Fruit fly (Drosophila melanogaster) whole organism, embryonic: Measurements from ENCODE around the gene Sf3b1.
A peak's percentile ranks its signal among the peaks of the same experiment; 100 is the strongest.

ENCODE experiments used
- Aef1 ChIP-seq: fragments of 200-800 bp; sonication (Bioruptor generic); IDR thresholded peaks from 3 replicates; pipeline ENCODE4 v1.3.6; 2022; ENCODE audit warnings: missing biosample characterization, missing genetic modification characterization
- Atf-2 ChIP-seq: fragments of 200-800 bp; sonication (Bioruptor generic); optimal IDR thresholded peaks from 2 replicates; lab custom pipeline; 2016; ENCODE audit warnings: missing biosample characterization, missing genetic modification characterization
- CG10147 ChIP-seq: fragments of 200-800 bp; sonication (Bioruptor generic); optimal IDR thresholded peaks from 2 replicates; lab custom pipeline; 2019; ENCODE audit warnings: missing biosample characterization, mild to moderate bottlenecking, missing genetic modification characterization, moderate library complexity
- CG11085 ChIP-seq: fragments of 200-800 bp; sonication (Bioruptor generic); IDR thresholded peaks from 2 replicates; pipeline ENCODE4 v1.3.6; 2022; ENCODE audit warnings: missing biosample characterization, missing genetic modification characterization
- CG12071 ChIP-seq: fragments of 200-800 bp; sonication (Bioruptor generic); optimal IDR thresholded peaks from 3 replicates; lab custom pipeline; 2018; ENCODE audit warnings: missing biosample characterization, mild to moderate bottlenecking, missing genetic modification characterization
- CG12769 ChIP-seq: fragments of 200-800 bp; sonication (Bioruptor generic); optimal IDR thresholded peaks from 2 replicates; lab custom pipeline; 2019; ENCODE audit warnings: missing biosample characterization, mild to moderate bottlenecking, missing genetic modification characterization, moderate library complexity
- CG1603 ChIP-seq: fragments of 200-800 bp; sonication (Bioruptor generic); optimal IDR thresholded peaks from 2 replicates; lab custom pipeline; 2019; ENCODE audit warnings: missing biosample characterization, mild to moderate bottlenecking, missing genetic modification characterization, moderate library complexity
- CG1792 ChIP-seq: fragments of 200-800 bp; sonication (Bioruptor generic); optimal IDR thresholded peaks from 2 replicates; lab custom pipeline; 2016; ENCODE audit warnings: missing biosample characterization, missing genetic modification characterization
- CG18476 ChIP-seq: fragments of 200-800 bp; sonication (Bioruptor generic); optimal IDR thresholded peaks from 2 replicates; lab custom pipeline; 2016; ENCODE audit warnings: missing biosample characterization, mild to moderate bottlenecking, missing genetic modification characterization
- CG2116 ChIP-seq: fragments of 200-800 bp; sonication (Bioruptor generic); optimal IDR thresholded peaks from 3 replicates; lab custom pipeline; 2018; ENCODE audit warnings: missing biosample characterization, mild to moderate bottlenecking, missing genetic modification characterization
- CG3163 ChIP-seq: fragments of 200-800 bp; sonication (Bioruptor generic); optimal IDR thresholded peaks from 3 replicates; lab custom pipeline; 2016; ENCODE audit warnings: missing biosample characterization, missing genetic modification characterization
- CG3407 ChIP-seq: fragments of 200-800 bp; sonication (Bioruptor generic); optimal IDR thresholded peaks from 2 replicates; lab custom pipeline; 2018; ENCODE audit warnings: missing biosample characterization, mild to moderate bottlenecking, missing genetic modification characterization
- CG5180 ChIP-seq: fragments of 200-800 bp; sonication (Bioruptor generic); optimal IDR thresholded peaks from 3 replicates; lab custom pipeline; 2017; ENCODE audit warnings: missing biosample characterization, missing genetic modification characterization, mild to moderate bottlenecking, moderate library complexity, missing genetic modification reagents
- CG8478 ChIP-seq: fragments of >200 bp; optimal IDR thresholded peaks from 2 replicates; lab custom pipeline; 2018
- CHES-1-like ChIP-seq: fragments of 200-800 bp; sonication (Bioruptor generic); optimal IDR thresholded peaks from 2 replicates; lab custom pipeline; 2016; ENCODE audit warnings: missing biosample characterization, missing genetic modification characterization
- CoRest ChIP-seq: fragments of 200-800 bp; sonication (Bioruptor generic); optimal IDR thresholded peaks from 3 replicates; lab custom pipeline; 2018; ENCODE audit warnings: missing biosample characterization, mild to moderate bottlenecking, missing genetic modification characterization, moderate library complexity
- CrebB ChIP-seq: fragments of 200-800 bp; sonication (Bioruptor generic); optimal IDR thresholded peaks from 3 replicates; lab custom pipeline; 2018; ENCODE audit warnings: missing biosample characterization, mild to moderate bottlenecking, missing genetic modification characterization
- Dfd ChIP-seq, 2 experiments: fragments of >200 bp; optimal IDR thresholded peaks; 2 replicates each; lab custom pipeline; 2017; ENCODE audit warnings: missing biosample characterization in 2 of 2, missing genetic modification characterization in 2 of 2
- Fer3 ChIP-seq: fragments of 200-800 bp; sonication (Bioruptor generic); optimal IDR thresholded peaks from 2 replicates; lab custom pipeline; 2018; ENCODE audit warnings: missing biosample characterization, mild to moderate bottlenecking, missing genetic modification characterization, moderate library complexity
- HLH4C ChIP-seq: fragments of 200-800 bp; sonication (Bioruptor generic); IDR thresholded peaks from 3 replicates; pipeline ENCODE4 v1.3.6; 2022; ENCODE audit warnings: missing biosample characterization, missing genetic modification characterization; ENCODE audit not compliant: partially characterized antibody
- Hmx ChIP-seq: fragments of 200-800 bp; sonication (Bioruptor generic); optimal IDR thresholded peaks from 2 replicates; lab custom pipeline; 2016; ENCODE audit warnings: missing biosample characterization, missing genetic modification characterization
- Hr3 ChIP-seq: fragments of 200-800 bp; sonication (Bioruptor generic); optimal IDR thresholded peaks from 3 replicates; lab custom pipeline; 2016; ENCODE audit warnings: missing biosample characterization, missing genetic modification characterization
- Hsf ChIP-seq: fragments of 200-800 bp; sonication (Bioruptor generic); optimal IDR thresholded peaks from 3 replicates; lab custom pipeline; 2016; ENCODE audit warnings: missing biosample characterization, missing genetic modification characterization
- Med ChIP-seq: fragments of 200-800 bp; sonication (Bioruptor generic); peaks from one replicate; lab custom pipeline; 2016; ENCODE audit warnings: missing biosample characterization, missing genetic modification characterization, mild to moderate bottlenecking, inconsistent platforms, moderate library complexity
- Nf-YA ChIP-seq: fragments of 200-800 bp; sonication (Bioruptor generic); IDR thresholded peaks from 2 replicates; pipeline ENCODE4 v1.3.6; 2022; ENCODE audit warnings: missing biosample characterization, missing genetic modification characterization
- Scr ChIP-seq: fragments of 200-800 bp; sonication (Bioruptor generic); IDR thresholded peaks from 2 replicates; pipeline ENCODE4 v1.3.6; 2022; ENCODE audit warnings: missing biosample characterization, missing genetic modification characterization; ENCODE audit not compliant: partially characterized antibody
- Sox100B ChIP-seq: fragments of 200-800 bp; sonication (Bioruptor generic); optimal IDR thresholded peaks from 3 replicates; lab custom pipeline; 2018; ENCODE audit warnings: missing biosample characterization, mild to moderate bottlenecking, missing genetic modification characterization
- TFAM ChIP-seq: fragments of 200-800 bp; sonication (Bioruptor generic); optimal IDR thresholded peaks from 2 replicates; lab custom pipeline; 2017; ENCODE audit warnings: missing biosample characterization, missing genetic modification characterization, inconsistent platforms
- ap ChIP-seq: fragments of 200-800 bp; sonication (Bioruptor generic); IDR thresholded peaks from 2 replicates; pipeline ENCODE4 v1.3.6; 2022; ENCODE audit warnings: missing biosample characterization, missing genetic modification characterization
- ara ChIP-seq: fragments of 200-800 bp; sonication (Bioruptor generic); IDR thresholded peaks from 2 replicates; pipeline ENCODE4 v1.3.6; 2022; ENCODE audit warnings: missing biosample characterization, missing genetic modification characterization
- ase ChIP-seq: fragments of 200-800 bp; sonication (Bioruptor generic); IDR thresholded peaks from 3 replicates; pipeline ENCODE4 v1.3.6; 2022; ENCODE audit warnings: missing biosample characterization, missing genetic modification characterization
- croc ChIP-seq: fragments of 200-800 bp; sonication (Bioruptor generic); conservative IDR thresholded peaks from 3 replicates; pipeline ENCODE4 v1.3.6; 2022; ENCODE audit warnings: missing biosample characterization, missing genetic modification characterization
- dmrt11E ChIP-seq: fragments of 200-800 bp; sonication (Bioruptor generic); optimal IDR thresholded peaks from 3 replicates; lab custom pipeline; 2018; ENCODE audit warnings: missing biosample characterization, mild to moderate bottlenecking, missing genetic modification characterization, moderate library complexity
- esg ChIP-seq: fragments of 200-800 bp; sonication (Bioruptor generic); conservative IDR thresholded peaks from 2 replicates; pipeline ENCODE4 v1.3.6; 2022; ENCODE audit warnings: missing biosample characterization, missing genetic modification characterization
- exex ChIP-seq: fragments of 200-800 bp; sonication (Bioruptor generic); optimal IDR thresholded peaks from 4 replicates; lab custom pipeline; 2018; ENCODE audit warnings: missing biosample characterization, mild to moderate bottlenecking, missing genetic modification characterization, moderate library complexity
- gem ChIP-seq: fragments of 200-800 bp; sonication (Bioruptor generic); optimal IDR thresholded peaks from 2 replicates; lab custom pipeline; 2019; ENCODE audit warnings: missing biosample characterization, mild to moderate bottlenecking, missing genetic modification characterization, moderate library complexity
- gfzf ChIP-seq: fragments of 200-800 bp; sonication (Bioruptor generic); optimal IDR thresholded peaks from 2 replicates; lab custom pipeline; 2016; ENCODE audit warnings: missing biosample characterization, mild to moderate bottlenecking, missing genetic modification characterization, moderate library complexity
- her ChIP-seq: fragments of 200-800 bp; sonication (Bioruptor generic); optimal IDR thresholded peaks from 2 replicates; lab custom pipeline; 2016; ENCODE audit warnings: missing biosample characterization, missing genetic modification characterization
- jing ChIP-seq: fragments of 200-800 bp; sonication (Bioruptor generic); optimal IDR thresholded peaks from 2 replicates; lab custom pipeline; 2018; ENCODE audit warnings: missing biosample characterization, mild to moderate bottlenecking, missing genetic modification characterization
- knrl ChIP-seq: fragments of 200-800 bp; sonication (Bioruptor generic); IDR thresholded peaks from 3 replicates; pipeline ENCODE4 v1.3.6; 2022; ENCODE audit warnings: missing biosample characterization, missing genetic modification characterization; ENCODE audit not compliant: partially characterized antibody
- pb ChIP-seq: fragments of 200-800 bp; sonication (Bioruptor generic); optimal IDR thresholded peaks from 3 replicates; lab custom pipeline; 2016; ENCODE audit warnings: missing biosample characterization, missing genetic modification characterization
- peb ChIP-seq: fragments of 200-800 bp; sonication (Bioruptor generic); IDR thresholded peaks from 2 replicates; pipeline ENCODE4 v1.3.6; 2022; ENCODE audit warnings: missing biosample characterization, missing genetic modification characterization
- pfk ChIP-seq: fragments of 200-800 bp; sonication (Bioruptor generic); optimal IDR thresholded peaks from 2 replicates; lab custom pipeline; 2018; ENCODE audit warnings: missing biosample characterization, mild to moderate bottlenecking, missing genetic modification characterization, moderate library complexity
- pnt ChIP-seq: fragments of 200-800 bp; sonication (Bioruptor generic); optimal IDR thresholded peaks from 3 replicates; lab custom pipeline; 2016; ENCODE audit warnings: missing biosample characterization, missing genetic modification characterization
- pros ChIP-seq: fragments of 200-800 bp; sonication (Bioruptor generic); optimal IDR thresholded peaks from 3 replicates; lab custom pipeline; 2019; ENCODE audit warnings: missing biosample characterization, mild to moderate bottlenecking, missing genetic modification characterization, moderate library complexity
- salm ChIP-seq: fragments of 200-800 bp; sonication (Bioruptor generic); optimal IDR thresholded peaks from 2 replicates; lab custom pipeline; 2018; ENCODE audit warnings: missing biosample characterization, mild to moderate bottlenecking, missing genetic modification characterization
- slp2 ChIP-seq: fragments of 200-800 bp; sonication (Bioruptor generic); optimal IDR thresholded peaks from 2 replicates; lab custom pipeline; 2016; ENCODE audit warnings: missing biosample characterization, missing genetic modification characterization
- sqz ChIP-seq: fragments of 200-800 bp; sonication (Bioruptor generic); optimal IDR thresholded peaks from 3 replicates; lab custom pipeline; 2018; ENCODE audit warnings: missing biosample characterization, mild to moderate bottlenecking, missing genetic modification characterization
- sr ChIP-seq: fragments of 200-800 bp; sonication (Bioruptor generic); IDR thresholded peaks from 3 replicates; pipeline ENCODE4 v1.3.6; 2022; ENCODE audit warnings: missing biosample characterization, missing genetic modification characterization
- ttk ChIP-seq: fragments of 200-800 bp; sonication (Bioruptor generic); IDR thresholded peaks from 2 replicates; pipeline ENCODE4 v2.1.2; 2022; ENCODE audit warnings: missing biosample characterization, missing genetic modification characterization

Gene Sf3b1

DNA sequence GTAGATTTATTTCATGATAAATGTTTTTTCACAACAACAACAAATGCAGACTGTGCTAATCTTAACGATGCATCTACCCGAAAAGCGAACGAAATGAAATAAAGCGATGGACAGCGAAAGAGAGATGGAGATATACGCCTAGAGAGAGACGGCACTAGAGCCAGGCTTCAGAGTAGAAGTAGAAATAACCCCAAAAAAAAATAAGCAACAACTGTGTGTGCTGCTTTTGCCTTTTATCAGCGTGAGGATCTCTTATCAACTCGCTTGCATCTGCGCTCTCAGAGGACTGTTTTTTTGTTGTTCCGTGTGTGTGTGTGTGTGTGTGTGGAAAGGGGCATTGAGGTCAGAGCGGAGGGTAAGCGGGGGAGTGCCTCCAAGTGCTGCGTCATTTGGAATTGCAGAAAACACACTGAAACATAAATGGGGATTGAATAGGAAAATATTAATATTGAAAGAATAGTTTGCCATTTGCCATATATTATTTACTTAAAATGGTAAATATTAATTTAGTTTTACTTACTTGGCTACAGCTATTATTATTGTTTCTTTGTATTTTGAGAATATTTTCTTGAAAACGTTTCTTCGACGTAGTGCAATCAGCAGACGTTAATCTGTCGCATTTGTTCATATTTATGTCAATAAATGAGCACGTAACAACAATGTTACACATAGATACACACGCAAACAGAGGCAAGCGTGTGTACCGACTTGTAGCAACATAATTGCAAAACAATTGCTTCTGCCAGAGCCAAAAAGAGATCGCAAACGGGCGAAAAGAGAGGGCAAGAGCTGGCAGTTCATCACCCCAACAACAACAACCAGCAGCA is 46.9 kb upstream of the Sf3b1 start (continued):
- TF ChIP-seq knrl (GFP tag; lab: Robert Waterston, UW) (0 out of 3 replicates have a peak, but pooled peaks have one; percentile 16), Atf-2 (no peak), croc (no peak), sqz (GFP tag; lab: Kevin White, UChicago) (peak; percentile 94), Nf-YA (GFP tag; lab: Robert Waterston, UW) (no peak), exex (no peak), CG2116 (GFP tag; lab: Kevin White, UChicago) (no peak), ase (0 out of 3 replicates have a peak, but pooled peaks have one; percentile 15), CHES-1-like (no peak), peb (no peak), ara (no peak), CG11085 (no peak), gfzf (GFP tag; lab: Kevin White, UChicago) (no peak), Med (peak; percentile 56), TFAM (GFP tag; lab: Kevin White, UChicago) (no peak), CrebB (tag; lab: Kevin White, UChicago) (no peak), CG5180 (GFP tag; lab: Kevin White, UChicago) (no peak), ttk (GFP tag; lab: Robert Waterston, UW) (no peak), Hmx (no peak), jing (no peak), CG12071 (GFP tag; lab: Kevin White, UChicago) (no peak), salm (tag; lab: Kevin White, UChicago) (no peak), CG3407 (GFP tag; lab: Kevin White, UChicago) (no peak), Scr (GFP tag; lab: Robert Waterston, UW) (no peak), HLH4C (no peak), her (GFP tag; lab: Kevin White, UChicago) (no peak), slp2 (GFP tag; lab: Kevin White, UChicago) (no peak), pnt (GFP tag; lab: Kevin White, UChicago) (no peak), gem (tag; lab: Kevin White, UChicago) (peak; percentile 45), dmrt11E (tag; lab: Kevin White, UChicago) (peak; percentile 37), CG12769 (tag; lab: Kevin White, UChicago) (no peak), CG10147 (GFP tag; lab: Kevin White, UChicago) (no peak), esg (GFP tag; lab: Robert Waterston, UW) (no peak), ap (GFP tag; lab: Robert Waterston, UW) (no peak), pros (GFP tag; lab: Kevin White, UChicago) (peak; percentile 41), Fer3 (no peak), pfk (GFP tag; lab: Kevin White, UChicago) (no peak), CG1603 (tag; lab: Kevin White, UChicago) (peak; percentile 13), sr (GFP tag; lab: Robert Waterston, UW) (0 out of 3 replicates have a peak, but pooled peaks have one; percentile 5), CG3163 (GFP tag; lab: Kevin White, UChicago) (no peak), CoRest (tag; lab: Kevin White, UChicago) (no peak), Hr3 (GFP tag; lab: Kevin White, UChicago) (no peak), Aef1 (GFP tag; lab: Robert Waterston, UW) (no peak), Dfd (GFP tag; optimal IDR thresholded peaks at IDR 0.05; lab: Kevin White, UChicago) (no peak), CG18476 (GFP tag; lab: Kevin White, UChicago) (no peak), CG8478 (lab: Kevin White, UChicago) (no peak), pb (no peak), CG1792 (GFP tag; lab: Kevin White, UChicago) (no peak), Hsf (GFP tag; lab: Kevin White, UChicago) (no peak), Sox100B (GFP tag; lab: Kevin White, UChicago) (no peak)
